Worm (Caenorhabditis elegans) whole organism, L1 larva: ENCODE data around the gene ipla-6.

Source experiments
- efl-3 ChIP-seq: fragments of 200-800 bp; sonication (Bioruptor generic); optimal IDR thresholded peaks from 2 replicates; lab custom pipeline; 2018; ENCODE audit warnings: mild to moderate bottlenecking, missing genetic modification characterization, missing compliant biosample characterization
- fos-1 ChIP-seq: fragments of 150-350 bp; optimal IDR thresholded peaks from 2 replicates; lab custom pipeline; 2014; ENCODE audit warnings: missing biosample characterization, missing genetic modification characterization

ce11 chrIV:6377335-6378069 is 40.0 kb downstream of the ipla-6 start:
- TF ChIP-seq efl-3 (GFP tag; lab: Kevin White, UChicago) = no peak
- TF ChIP-seq fos-1 (tag; lab: Kevin White, UChicago) = no peak
